Worm (Caenorhabditis elegans) whole organism, L4 larva: ENCODE data around the gene F18E9.7.

ENCODE experiments used
- F26F4.8 ChIP-seq: fragments of 200-800 bp; sonication (Bioruptor generic); conservative IDR thresholded peaks from 2 replicates; pipeline ENCODE4 v1.3.6; 2022; ENCODE audit warnings: missing genetic modification characterization, missing compliant biosample characterization
- F49E8.2 ChIP-seq: sonication (generic microtip); optimal IDR thresholded peaks from 2 replicates; lab custom pipeline; 2016; ENCODE audit warnings: missing compliant biosample characterization, mild to moderate bottlenecking, missing genetic modification characterization, borderline replicate concordance
- T26A8.4 ChIP-seq: fragments of 200-800 bp; sonication (Bioruptor generic); IDR thresholded peaks from 2 replicates; pipeline ENCODE4 v1.3.6; 2022; ENCODE audit warnings: missing genetic modification characterization, missing compliant biosample characterization
- Y5F2A.4 ChIP-seq: fragments of 200-800 bp; sonication (Bioruptor generic); optimal IDR thresholded peaks from 2 replicates; lab custom pipeline; 2018; ENCODE audit warnings: mild to moderate bottlenecking, missing genetic modification characterization, missing compliant biosample characterization
- Y75B8A.6 ChIP-seq: fragments of 200-800 bp; sonication (Bioruptor generic); IDR thresholded peaks from 2 replicates; pipeline ENCODE4 v1.3.6; 2022; ENCODE audit warnings: missing genetic modification reagents, missing genetic modification characterization, missing compliant biosample characterization
- ZK546.5 ChIP-seq, 2 experiments: sonication (generic microtip); optimal IDR thresholded peaks; 2 replicates each; lab custom pipeline; 2017; ENCODE audit warnings: missing biosample characterization in 2 of 2, missing genetic modification characterization in 2 of 2
- arid-1 ChIP-seq: fragments of 200-800 bp; sonication (Bioruptor generic); conservative IDR thresholded peaks from 2 replicates; pipeline ENCODE4 v1.3.6; 2022; ENCODE audit warnings: missing genetic modification reagents, missing genetic modification characterization, missing compliant biosample characterization
- ceh-44 ChIP-seq: fragments of 200-800 bp; sonication (Bioruptor generic); IDR thresholded peaks from 2 replicates; pipeline ENCODE4 v1.3.6; 2022; ENCODE audit warnings: missing genetic modification reagents, missing genetic modification characterization, missing compliant biosample characterization
- ceh-82 ChIP-seq: sonication (generic microtip); optimal IDR thresholded peaks from 2 replicates; lab custom pipeline; 2017; ENCODE audit warnings: missing biosample characterization, missing genetic modification characterization
- daf-16 ChIP-seq, 3 experiments: sonication (generic microtip); optimal IDR thresholded peaks; 2 replicates each; lab custom pipeline; 2016 to 2017; ENCODE audit warnings: missing genetic modification characterization in 3 of 3, missing genetic modification reagents in 3 of 3, mild to moderate bottlenecking in 2 of 3, missing compliant biosample characterization in 2 of 3, missing biosample characterization in 1 of 3, moderate library complexity in 1 of 3
- daf-8 ChIP-seq: fragments of 200-800 bp; sonication (Bioruptor generic); IDR thresholded peaks from 2 replicates; pipeline ENCODE4 v1.3.6; 2022; ENCODE audit warnings: missing genetic modification characterization, missing compliant biosample characterization
- dmd-9 ChIP-seq: fragments of 200-800 bp; sonication (Bioruptor generic); IDR thresholded peaks from 2 replicates; pipeline ENCODE4 v1.3.6; 2022; ENCODE audit warnings: missing genetic modification reagents, missing genetic modification characterization, missing compliant biosample characterization
- dpl-1 ChIP-seq: fragments of 150-350 bp; optimal IDR thresholded peaks from 2 replicates; lab custom pipeline; 2014; ENCODE audit warnings: missing biosample characterization, missing genetic modification reagents, missing genetic modification characterization
- duxl-1 ChIP-seq: sonication (generic microtip); optimal IDR thresholded peaks from 2 replicates; lab custom pipeline; 2016; ENCODE audit warnings: mild to moderate bottlenecking, missing genetic modification characterization, moderate library complexity, missing compliant biosample characterization; ENCODE audit not compliant: poor library complexity
- dve-1 ChIP-seq: sonication (generic microtip); optimal IDR thresholded peaks from 2 replicates; lab custom pipeline; 2017; ENCODE audit warnings: antibody characterized with exemption, mild to moderate bottlenecking, missing genetic modification characterization, missing compliant biosample characterization; ENCODE audit not compliant: insufficient read depth
- egl-27 ChIP-seq: sonication (generic microtip); optimal IDR thresholded peaks from 3 replicates; lab custom pipeline; 2017; ENCODE audit warnings: missing biosample characterization, missing genetic modification reagents, missing genetic modification characterization
- egl-43 ChIP-seq: fragments of 200-800 bp; sonication (Bioruptor generic); IDR thresholded peaks from 2 replicates; pipeline ENCODE4 v1.3.6; 2022; ENCODE audit warnings: missing genetic modification reagents, missing genetic modification characterization, missing compliant biosample characterization
- fkh-10 ChIP-seq: fragments of 150-350 bp; optimal IDR thresholded peaks from 2 replicates; lab custom pipeline; 2014; ENCODE audit warnings: missing biosample characterization, missing genetic modification reagents, missing genetic modification characterization
- hlh-11 ChIP-seq: fragments of 200-800 bp; sonication (Bioruptor generic); optimal IDR thresholded peaks from 2 replicates; lab custom pipeline; 2018; ENCODE audit warnings: mild to moderate bottlenecking, missing genetic modification characterization, missing compliant biosample characterization
- lim-7 ChIP-seq: fragments of 200-800 bp; sonication (Bioruptor generic); IDR thresholded peaks from 2 replicates; pipeline ENCODE4 v1.3.6; 2022; ENCODE audit warnings: missing genetic modification characterization, missing compliant biosample characterization
- lin-13 ChIP-seq: fragments of 150-350 bp; optimal IDR thresholded peaks from 2 replicates; lab custom pipeline; 2014; ENCODE audit warnings: missing biosample characterization, missing genetic modification reagents, missing genetic modification characterization
- lir-3 ChIP-seq: sonication (generic microtip); optimal IDR thresholded peaks from 2 replicates; lab custom pipeline; 2016; ENCODE audit warnings: mild to moderate bottlenecking, missing genetic modification characterization, missing compliant biosample characterization
- madf-9 ChIP-seq: fragments of 200-800 bp; sonication (Bioruptor generic); conservative IDR thresholded peaks from 2 replicates; pipeline ENCODE4 v1.3.6; 2022; ENCODE audit warnings: missing genetic modification reagents, missing genetic modification characterization, missing compliant biosample characterization
- mdl-1 ChIP-seq, 2 experiments: fragments of 150-350 bp in 1 of 2; sonication (generic microtip) in 1 of 2; optimal IDR thresholded peaks; 2 replicates each; lab custom pipeline; 2014 to 2017; ENCODE audit warnings: missing biosample characterization in 2 of 2, missing genetic modification characterization in 2 of 2
- mdt-29 ChIP-seq: fragments of 200-800 bp; sonication (Bioruptor generic); IDR thresholded peaks from 2 replicates; pipeline ENCODE4 v1.3.6; 2022; ENCODE audit warnings: missing genetic modification reagents, missing genetic modification characterization, missing compliant biosample characterization
- mes-2 ChIP-seq: sonication (generic microtip); optimal IDR thresholded peaks from 2 replicates; lab custom pipeline; 2016; ENCODE audit warnings: missing genotype, mild to moderate bottlenecking, missing genetic modification characterization, missing compliant biosample characterization; ENCODE audit not compliant: poor library complexity, severe bottlenecking
- nhr-10 ChIP-seq: fragments of 150-350 bp; optimal IDR thresholded peaks from 2 replicates; lab custom pipeline; 2014; ENCODE audit warnings: missing biosample characterization, missing genetic modification characterization
- nhr-102 ChIP-seq: sonication (generic microtip); optimal IDR thresholded peaks from 2 replicates; lab custom pipeline; 2016; ENCODE audit warnings: mild to moderate bottlenecking, missing genetic modification characterization, moderate library complexity, missing compliant biosample characterization
- nhr-11 ChIP-seq: fragments of 150-350 bp; optimal IDR thresholded peaks from 2 replicates; lab custom pipeline; 2014; ENCODE audit warnings: missing biosample characterization, missing genetic modification characterization
- nhr-111 ChIP-seq: fragments of 200-800 bp; sonication (Bioruptor generic); optimal IDR thresholded peaks from 2 replicates; lab custom pipeline; 2018; ENCODE audit warnings: mild to moderate bottlenecking, missing genetic modification characterization, missing compliant biosample characterization
- nhr-28 ChIP-seq: fragments of 150-350 bp; optimal IDR thresholded peaks from 2 replicates; lab custom pipeline; 2014; ENCODE audit warnings: missing biosample characterization, missing genetic modification characterization
- nhr-42 ChIP-seq: fragments of 200-800 bp; sonication (Bioruptor generic); IDR thresholded peaks from 2 replicates; pipeline ENCODE4 v1.3.6; 2022; ENCODE audit warnings: missing genetic modification characterization, missing compliant biosample characterization
- nhr-48 ChIP-seq: sonication (generic microtip); optimal IDR thresholded peaks from 2 replicates; lab custom pipeline; 2016; ENCODE audit warnings: mild to moderate bottlenecking, missing genetic modification characterization, missing compliant biosample characterization
- pha-4 ChIP-seq, 2 experiments: fragments of 150-350 bp in 1 of 2; fragments of 200-800 bp in 1 of 2; sonication (Bioruptor generic) in 1 of 2; IDR thresholded peaks in 1 of 2; optimal IDR thresholded peaks in 1 of 2; 2 replicates each; pipeline versions ENCODE4 v1.3.6 to Lab custom; 2014 to 2022; ENCODE audit warnings: missing genetic modification characterization in 2 of 2, missing genetic modification reagents in 2 of 2, missing biosample characterization in 1 of 2, missing compliant biosample characterization in 1 of 2
- saeg-2 ChIP-seq: fragments of 200-800 bp; sonication (Bioruptor generic); IDR thresholded peaks from 2 replicates; pipeline ENCODE4 v1.3.6; 2022; ENCODE audit warnings: missing genetic modification reagents, missing genetic modification characterization, missing compliant biosample characterization
- sdz-12 ChIP-seq: fragments of 200-800 bp; sonication (Bioruptor generic); optimal IDR thresholded peaks from 2 replicates; lab custom pipeline; 2018; ENCODE audit warnings: mild to moderate bottlenecking, missing genetic modification characterization, missing compliant biosample characterization
- snpc-1.2 ChIP-seq: fragments of 200-800 bp; sonication (Bioruptor generic); IDR thresholded peaks from 2 replicates; pipeline ENCODE4 v1.3.6; 2022; ENCODE audit warnings: missing genetic modification reagents, missing genetic modification characterization, missing compliant biosample characterization
- spr-1 ChIP-seq: sonication (generic microtip); optimal IDR thresholded peaks from 2 replicates; lab custom pipeline; 2016; ENCODE audit warnings: mild to moderate bottlenecking, missing genetic modification characterization, missing compliant biosample characterization
- tra-1 ChIP-seq: fragments of 200-800 bp; sonication (Bioruptor generic); IDR thresholded peaks from 2 replicates; pipeline ENCODE4 v1.3.6; 2022; ENCODE audit warnings: missing genetic modification reagents, missing genetic modification characterization, missing compliant biosample characterization
- unc-130 ChIP-seq: sonication (generic microtip); optimal IDR thresholded peaks from 2 replicates; lab custom pipeline; 2016; ENCODE audit warnings: missing genetic modification reagents, missing genetic modification characterization, missing compliant biosample characterization
- vab-7 ChIP-seq: fragments of 200-800 bp; sonication (Bioruptor generic); IDR thresholded peaks from 2 replicates; pipeline ENCODE4 v1.3.6; 2022; ENCODE audit warnings: missing genetic modification reagents, missing genetic modification characterization, missing compliant biosample characterization
- zag-1 ChIP-seq: fragments of 150-350 bp; optimal IDR thresholded peaks from 2 replicates; lab custom pipeline; 2014; ENCODE audit warnings: missing biosample characterization, missing genetic modification characterization
- zfp-2 ChIP-seq: sonication (generic microtip); optimal IDR thresholded peaks from 2 replicates; lab custom pipeline; 2016; ENCODE audit warnings: mild to moderate bottlenecking, missing genetic modification characterization, missing compliant biosample characterization
- zip-11 ChIP-seq: fragments of 200-800 bp; sonication (Bioruptor generic); IDR thresholded peaks from 2 replicates; pipeline ENCODE4 v1.3.6; 2022; ENCODE audit warnings: missing genetic modification characterization, missing compliant biosample characterization
- ztf-7 ChIP-seq: fragments of 150-350 bp; optimal IDR thresholded peaks from 2 replicates; lab custom pipeline; 2014; ENCODE audit warnings: missing biosample characterization, missing genetic modification characterization

F18E9.7 gene

ce11 chrX:8640654-8641053 lies 43.1 kb upstream of the F18E9.7 start (continued):
- TF ChIP-seq pha-4 (GFP tag; IDR thresholded peaks at IDR 0.05; lab: Robert Waterston, UW) (peak; percentile 79), pha-4 (tag; optimal IDR thresholded peaks at IDR 0.05; lab: Kevin White, UChicago) (no peak), daf-16 (GFP tag; optimal IDR thresholded peaks at IDR 0.05; lab: Kevin White, UChicago) (peak; percentile 9 to 81), daf-16 (tag; optimal IDR thresholded peaks at IDR 0.05; lab: Kevin White, UChicago) (peak; percentile 57), F49E8.2 (tag; lab: Kevin White, UChicago) (peak; percentile 50), duxl-1 (tag; lab: Kevin White, UChicago) (peak; percentile 51), lin-13 (GFP tag; lab: Kevin White, UChicago) (no peak), mes-2 (tag; lab: Kevin White, UChicago) (peak; percentile 65), spr-1 (tag; lab: Kevin White, UChicago) (peak; percentile 29), T26A8.4 (GFP tag; lab: Robert Waterston, UW) (no peak), vab-7 (GFP tag; lab: Robert Waterston, UW) (peak; percentile 62), snpc-1.2 (GFP tag; lab: Robert Waterston, UW) (peak; percentile 74), nhr-48 (tag; lab: Kevin White, UChicago) (peak; percentile 21), Y5F2A.4 (GFP tag; lab: Kevin White, UChicago) (peak; percentile 20), egl-43 (GFP tag; lab: Robert Waterston, UW) (peak; percentile 67; the same call in 1 of the 2 replicates), ceh-44 (GFP tag; lab: Robert Waterston, UW) (peak; percentile 65), mdt-29 (GFP tag; lab: Robert Waterston, UW) (peak; percentile 62; the same call in 1 of the 2 replicates), tra-1 (peak; percentile 80; the same call in 1 of the 2 replicates), lim-7 (peak; percentile 78), dmd-9 (no peak)
- TF ChIP-seq, all 104 proteins: peak for 30

ce11 chrX:8638679-8639184 lies 41.2 kb upstream of the F18E9.7 start:
- no peak for TF ChIP-seq nhr-111 (GFP tag; lab: Kevin White, UChicago)
- no peak for TF ChIP-seq hlh-11 (tag; lab: Kevin White, UChicago)
- 0 out of 2 replicates have a peak, but pooled peaks have one; percentile 25 for TF ChIP-seq ceh-44 (GFP tag; lab: Robert Waterston, UW)
- no peak for TF ChIP-seq mdt-29 (GFP tag; lab: Robert Waterston, UW)
- TF ChIP-seq pha-4 (GFP tag; IDR thresholded peaks at IDR 0.05; lab: Robert Waterston, UW): peak; percentile 64
- TF ChIP-seq pha-4 (tag; optimal IDR thresholded peaks at IDR 0.05; lab: Kevin White, UChicago): no peak
- TF ChIP-seq zfp-2 (tag; lab: Kevin White, UChicago): no peak
- TF ChIP-seq mes-2 (tag; lab: Kevin White, UChicago): peak; percentile 56
- no peak for TF ChIP-seq ztf-7 (tag; lab: Kevin White, UChicago)
- no peak for TF ChIP-seq ceh-82 (tag; lab: Kevin White, UChicago)
- no peak for TF ChIP-seq ZK546.5 (tag; optimal IDR thresholded peaks at IDR 0.05; lab: Kevin White, UChicago)
- TF ChIP-seq daf-8 (GFP tag; lab: Robert Waterston, UW): no peak
- no peak for TF ChIP-seq dpl-1 (GFP tag; lab: Kevin White, UChicago)
- TF ChIP-seq madf-9 (GFP tag; lab: Robert Waterston, UW): no peak; the same call in 1 of the 2 replicates
- no peak for TF ChIP-seq nhr-10
- TF ChIP-seq daf-16 (GFP tag; optimal IDR thresholded peaks at IDR 0.05; lab: Kevin White, UChicago): peak in 1 of 2 experiments; percentile 84
- peak; percentile 13 for TF ChIP-seq daf-16 (tag; optimal IDR thresholded peaks at IDR 0.05; lab: Kevin White, UChicago)
- peak; percentile 38; the same call in 1 of the 2 replicates for TF ChIP-seq nhr-42 (GFP tag; lab: Robert Waterston, UW)
- peak; percentile 43 for TF ChIP-seq nhr-48 (tag; lab: Kevin White, UChicago)
- TF ChIP-seq egl-27: no peak
- TF ChIP-seq lin-13 (GFP tag; lab: Kevin White, UChicago): no peak
- peak; percentile 55 for TF ChIP-seq nhr-102 (tag; lab: Kevin White, UChicago)
- TF ChIP-seq saeg-2 (GFP tag; lab: Robert Waterston, UW): no peak
- no peak for TF ChIP-seq nhr-28 (tag; lab: Kevin White, UChicago)
- TF ChIP-seq F26F4.8 (GFP tag; lab: Robert Waterston, UW): peak; percentile 93
- no peak for TF ChIP-seq dmd-9
- no peak for TF ChIP-seq sdz-12 (GFP tag; lab: Kevin White, UChicago)
- TF ChIP-seq lir-3 (tag; lab: Kevin White, UChicago): peak; percentile 80
- peak; percentile 67 for TF ChIP-seq arid-1 (GFP tag; lab: Robert Waterston, UW)
- no peak; the same call in 1 of the 2 replicates for TF ChIP-seq zip-11
- no peak for TF ChIP-seq zag-1 (tag; lab: Kevin White, UChicago)
- no peak for TF ChIP-seq fkh-10 (GFP tag; lab: Kevin White, UChicago)
- no peak for TF ChIP-seq nhr-11 (tag; lab: Kevin White, UChicago)
- no peak for TF ChIP-seq Y75B8A.6 (GFP tag; lab: Robert Waterston, UW)
- TF ChIP-seq mdl-1 (tag; optimal IDR thresholded peaks at IDR 0.05; lab: Kevin White, UChicago): no peak
- TF ChIP-seq dve-1 (tag; lab: Kevin White, UChicago): peak; percentile 31
- no peak for TF ChIP-seq unc-130 (GFP tag; lab: Kevin White, UChicago)
